Worm (Caenorhabditis elegans) whole organism, L2 larva: ENCODE results near the gene hmt-1.
A peak's percentile ranks its signal among the peaks of the same experiment; 100 is the strongest.

Source experiments
- C34F6.9 ChIP-seq: fragments of 150-350 bp; optimal IDR thresholded peaks from 2 replicates; lab custom pipeline; 2014; ENCODE audit warnings: missing biosample characterization, missing genetic modification characterization
- F13H6.1 ChIP-seq: sonication (generic microtip); optimal IDR thresholded peaks from 2 replicates; lab custom pipeline; 2016; ENCODE audit warnings: missing genetic modification characterization, missing compliant biosample characterization
- R02D3.7 ChIP-seq: fragments of 150-350 bp; optimal IDR thresholded peaks from 2 replicates; lab custom pipeline; 2014; ENCODE audit warnings: missing biosample characterization, missing genetic modification characterization
- Y55F3AM.14 ChIP-seq: fragments of 200-800 bp; sonication (Bioruptor generic); optimal IDR thresholded peaks from 2 replicates; lab custom pipeline; 2018; ENCODE audit warnings: mild to moderate bottlenecking, missing genetic modification characterization, missing compliant biosample characterization
- ZK546.5 ChIP-seq: sonication (generic microtip); optimal IDR thresholded peaks from 2 replicates; lab custom pipeline; 2017; ENCODE audit warnings: missing biosample characterization, missing genetic modification characterization
- alr-1 ChIP-seq: fragments of 150-350 bp; optimal IDR thresholded peaks from 2 replicates; lab custom pipeline; 2014; ENCODE audit warnings: missing biosample characterization, missing genetic modification characterization
- aly-2 ChIP-seq: fragments of 150-350 bp; optimal IDR thresholded peaks from 2 replicates; lab custom pipeline; 2014; ENCODE audit warnings: missing biosample characterization, missing genetic modification characterization
- ama-1 ChIP-seq: fragments of 150-350 bp; optimal IDR thresholded peaks from 2 replicates; lab custom pipeline; 2018; ENCODE audit warnings: inconsistent platforms
- blmp-1 ChIP-seq: sonication (generic microtip); optimal IDR thresholded peaks from 2 replicates; lab custom pipeline; 2017; ENCODE audit warnings: missing genetic modification characterization, mild to moderate bottlenecking, missing compliant biosample characterization, antibody characterized with exemption, moderate library complexity; ENCODE audit not compliant: insufficient read depth
- ceh-16 ChIP-seq: fragments of 150-350 bp; optimal IDR thresholded peaks from 2 replicates; lab custom pipeline; 2014; ENCODE audit warnings: missing biosample characterization, missing genetic modification characterization
- ceh-82 ChIP-seq: fragments of 150-350 bp; optimal IDR thresholded peaks from 2 replicates; lab custom pipeline; 2014; ENCODE audit warnings: missing biosample characterization, missing genetic modification characterization
- crh-2 ChIP-seq: sonication (generic microtip); optimal IDR thresholded peaks from 2 replicates; lab custom pipeline; 2017; ENCODE audit warnings: missing biosample characterization, missing genetic modification characterization
- dmd-4 ChIP-seq: sonication (generic microtip); optimal IDR thresholded peaks from 2 replicates; lab custom pipeline; 2017; ENCODE audit warnings: missing biosample characterization, missing genetic modification characterization
- egl-27 ChIP-seq: sonication (generic microtip); optimal IDR thresholded peaks from 3 replicates; lab custom pipeline; 2017; ENCODE audit warnings: missing biosample characterization, missing genetic modification reagents, missing genetic modification characterization
- elt-1 ChIP-seq: fragments of 150-350 bp; optimal IDR thresholded peaks from 2 replicates; lab custom pipeline; 2014; ENCODE audit warnings: missing biosample characterization, missing genetic modification characterization
- elt-3 ChIP-seq: sonication (generic microtip); optimal IDR thresholded peaks from 2 replicates; lab custom pipeline; 2017; ENCODE audit warnings: missing biosample characterization, missing genetic modification characterization
- fos-1 ChIP-seq: fragments of 150-350 bp; optimal IDR thresholded peaks from 2 replicates; lab custom pipeline; 2014; ENCODE audit warnings: missing biosample characterization, missing genetic modification characterization
- gmeb-1 ChIP-seq: fragments of 150-350 bp; optimal IDR thresholded peaks from 2 replicates; lab custom pipeline; 2014; ENCODE audit warnings: missing biosample characterization, missing genetic modification characterization
- lin-11 ChIP-seq: fragments of 150-350 bp; sonication (generic microtip); optimal IDR thresholded peaks from 2 replicates; lab custom pipeline; 2014; ENCODE audit warnings: missing biosample characterization, missing genetic modification characterization, inconsistent platforms, mixed read lengths
- lin-13 ChIP-seq: fragments of 150-350 bp; optimal IDR thresholded peaks from 2 replicates; lab custom pipeline; 2014; ENCODE audit warnings: missing biosample characterization, missing genetic modification reagents, missing genetic modification characterization
- lin-39 ChIP-seq: fragments of 150-350 bp; optimal IDR thresholded peaks from 2 replicates; lab custom pipeline; 2014; ENCODE audit warnings: missing biosample characterization, missing genetic modification reagents, missing genetic modification characterization
- lsy-2 ChIP-seq, 2 experiments: fragments of 150-350 bp in 1 of 2; sonication (generic microtip) in 1 of 2; optimal IDR thresholded peaks; 2 replicates each; lab custom pipeline; 2014 to 2017; ENCODE audit warnings: missing biosample characterization in 2 of 2, missing genetic modification characterization in 2 of 2
- mab-5 ChIP-seq: fragments of 150-350 bp; optimal IDR thresholded peaks from 2 replicates; lab custom pipeline; 2014; ENCODE audit warnings: missing biosample characterization, missing genetic modification characterization
- mbf-1 ChIP-seq: sonication (generic microtip); optimal IDR thresholded peaks from 2 replicates; lab custom pipeline; 2017; ENCODE audit warnings: missing biosample characterization, missing genetic modification characterization
- mdl-1 ChIP-seq, 2 experiments: fragments of 150-350 bp in 1 of 2; sonication (generic microtip) in 1 of 2; optimal IDR thresholded peaks; 2 replicates each; lab custom pipeline; 2017; ENCODE audit warnings: missing biosample characterization in 2 of 2, missing genetic modification characterization in 2 of 2
- nhr-10 ChIP-seq: sonication (generic microtip); optimal IDR thresholded peaks from 2 replicates; lab custom pipeline; 2017; ENCODE audit warnings: missing biosample characterization, missing genetic modification characterization
- nhr-11 ChIP-seq: fragments of 150-350 bp; optimal IDR thresholded peaks from 2 replicates; lab custom pipeline; 2014; ENCODE audit warnings: missing biosample characterization, missing genetic modification characterization
- nhr-12 ChIP-seq: fragments of 150-350 bp; optimal IDR thresholded peaks from 2 replicates; lab custom pipeline; 2014; ENCODE audit warnings: missing biosample characterization, missing genetic modification characterization
- nhr-129 ChIP-seq: fragments of 150-350 bp; optimal IDR thresholded peaks from 2 replicates; lab custom pipeline; 2014; ENCODE audit warnings: missing biosample characterization, missing genetic modification characterization
- nhr-21 ChIP-seq: fragments of 150-350 bp; optimal IDR thresholded peaks from 2 replicates; lab custom pipeline; 2014; ENCODE audit warnings: missing biosample characterization, missing genetic modification characterization
- nhr-23 ChIP-seq: fragments of 150-350 bp; optimal IDR thresholded peaks from 2 replicates; lab custom pipeline; 2014; ENCODE audit warnings: missing biosample characterization, missing genetic modification reagents, missing genetic modification characterization
- nhr-237 ChIP-seq: fragments of 150-350 bp; optimal IDR thresholded peaks from 2 replicates; lab custom pipeline; 2014; ENCODE audit warnings: missing biosample characterization, missing genetic modification characterization
- nhr-25 ChIP-seq: fragments of 150-350 bp; sonication (generic microtip); optimal IDR thresholded peaks from 3 replicates; lab custom pipeline; 2014; ENCODE audit warnings: missing biosample characterization, missing genetic modification characterization
- nhr-6 ChIP-seq: fragments of 150-350 bp; optimal IDR thresholded peaks from 2 replicates; lab custom pipeline; 2014; ENCODE audit warnings: missing biosample characterization, missing genetic modification characterization
- nhr-77 ChIP-seq: fragments of 150-350 bp; optimal IDR thresholded peaks from 2 replicates; lab custom pipeline; 2014; ENCODE audit warnings: missing biosample characterization, missing genetic modification characterization
- peb-1 ChIP-seq: fragments of 150-350 bp; optimal IDR thresholded peaks from 2 replicates; lab custom pipeline; 2014; ENCODE audit warnings: missing biosample characterization, missing genetic modification characterization
- sem-4 ChIP-seq: fragments of 150-350 bp; optimal IDR thresholded peaks from 2 replicates; lab custom pipeline; 2014; ENCODE audit warnings: missing biosample characterization, missing genetic modification reagents, missing genetic modification characterization
- skn-1 ChIP-seq: sonication (generic microtip); optimal IDR thresholded peaks from 2 replicates; lab custom pipeline; 2017; ENCODE audit warnings: missing biosample characterization, missing genetic modification characterization
- sma-3 ChIP-seq: sonication (generic microtip); optimal IDR thresholded peaks from 2 replicates; lab custom pipeline; 2016; ENCODE audit warnings: missing genetic modification reagents, missing genetic modification characterization, missing compliant biosample characterization
- sma-9 ChIP-seq, 2 experiments: fragments of 150-350 bp in 1 of 2; sonication (generic microtip) in 1 of 2; optimal IDR thresholded peaks; 2 replicates each; lab custom pipeline; 2014 to 2016; ENCODE audit warnings: missing genetic modification characterization in 2 of 2, mild to moderate bottlenecking in 1 of 2, missing biosample characterization in 1 of 2, missing compliant biosample characterization in 1 of 2, missing genetic modification reagents in 1 of 2, moderate library complexity in 1 of 2
- snpc-4 ChIP-seq: fragments of 150-350 bp; optimal IDR thresholded peaks from 2 replicates; lab custom pipeline; 2014; ENCODE audit warnings: missing biosample characterization, missing genetic modification characterization
- unc-39 ChIP-seq: fragments of 150-350 bp; optimal IDR thresholded peaks from 2 replicates; lab custom pipeline; 2014; ENCODE audit warnings: missing biosample characterization, missing genetic modification characterization
- unc-55 ChIP-seq: fragments of 150-350 bp; sonication (generic microtip); optimal IDR thresholded peaks from 3 replicates; lab custom pipeline; 2014; ENCODE audit warnings: missing biosample characterization, missing genetic modification reagents, missing genetic modification characterization
- unc-62 ChIP-seq: fragments of 150-350 bp; optimal IDR thresholded peaks from 2 replicates; lab custom pipeline; 2014; ENCODE audit warnings: missing biosample characterization, missing genetic modification reagents, missing genetic modification characterization
- zag-1 ChIP-seq: fragments of 150-350 bp; optimal IDR thresholded peaks from 2 replicates; lab custom pipeline; 2014; ENCODE audit warnings: missing biosample characterization, missing genetic modification characterization
- ztf-1 ChIP-seq: fragments of 200-800 bp; sonication (Bioruptor generic); conservative IDR thresholded peaks from 2 replicates; pipeline ENCODE4 v1.3.6; 2022; ENCODE audit warnings: missing genetic modification characterization, missing compliant biosample characterization
- ztf-11 ChIP-seq: sonication (generic microtip); optimal IDR thresholded peaks from 2 replicates; lab custom pipeline; 2017; ENCODE audit warnings: missing biosample characterization, missing genetic modification characterization
- ztf-4 ChIP-seq: fragments of 150-350 bp; optimal IDR thresholded peaks from 2 replicates; lab custom pipeline; 2014; ENCODE audit warnings: missing biosample characterization, missing genetic modification characterization

hmt-1 gene

ce11 chrIII:11141791-11142490 lies 42.2 kb upstream of the hmt-1 start, which contains the start of the genes Y47D3A.1 and pola-1 (continued):
- no peak for TF ChIP-seq sma-9 (GFP tag; optimal IDR thresholded peaks at IDR 0.05; lab: Kevin White, UChicago)
- TF ChIP-seq sma-9 (tag; optimal IDR thresholded peaks at IDR 0.05; lab: Kevin White, UChicago): no peak
- peak; percentile 66 for TF ChIP-seq F13H6.1 (tag; lab: Kevin White, UChicago)
- TF ChIP-seq R02D3.7: no peak
- peak; percentile 62 for TF ChIP-seq ceh-82 (tag; lab: Kevin White, UChicago)
- no peak for TF ChIP-seq elt-1 (tag; lab: Kevin White, UChicago)
- peak; percentile 4 for TF ChIP-seq ZK546.5 (tag; lab: Kevin White, UChicago)
- TF ChIP-seq crh-2 (tag; lab: Kevin White, UChicago): peak; percentile 84
- TF ChIP-seq sma-3: peak; percentile 86
- TF ChIP-seq nhr-6: peak; percentile 36
- no peak for TF ChIP-seq dmd-4 (tag; lab: Kevin White, UChicago)
- TF ChIP-seq peb-1 (tag; lab: Kevin White, UChicago): no peak
- no peak for TF ChIP-seq ztf-11 (tag; lab: Kevin White, UChicago)
- TF ChIP-seq mdl-1 (tag; optimal IDR thresholded peaks at IDR 0.05; lab: Kevin White, UChicago): no peak
- no peak for TF ChIP-seq ceh-16

- TF ChIP-seq lin-11: no peak
- no peak for TF ChIP-seq blmp-1 (tag; lab: Kevin White, UChicago)
- no peak for TF ChIP-seq sma-3
- no peak for TF ChIP-seq alr-1 (tag; lab: Kevin White, UChicago)
- no peak for TF ChIP-seq R02D3.7
- TF ChIP-seq ZK546.5 (tag; lab: Kevin White, UChicago): no peak
- TF ChIP-seq F13H6.1 (tag; lab: Kevin White, UChicago): no peak
- no peak for TF ChIP-seq peb-1 (tag; lab: Kevin White, UChicago)
- TF ChIP-seq nhr-21 (tag; lab: Kevin White, UChicago): no peak
- TF ChIP-seq elt-1 (tag; lab: Kevin White, UChicago): no peak
- TF ChIP-seq snpc-4 (tag; lab: Kevin White, UChicago): no peak
- no peak for TF ChIP-seq mab-5 (tag; lab: Kevin White, UChicago)
- no peak for TF ChIP-seq zag-1 (tag; lab: Kevin White, UChicago)
- no peak for TF ChIP-seq nhr-237 (tag; lab: Kevin White, UChicago)
- no peak for TF ChIP-seq nhr-6
- TF ChIP-seq nhr-25 (tag; lab: Kevin White, UChicago): no peak
- TF ChIP-seq ama-1 (lab: Kevin White, UChicago): no peak
- TF ChIP-seq ceh-16: no peak
- TF ChIP-seq ztf-11 (tag; lab: Kevin White, UChicago): no peak
- TF ChIP-seq nhr-12 (tag; lab: Kevin White, UChicago): no peak
- no peak for TF ChIP-seq ztf-1 (GFP tag; lab: Robert Waterston, UW)
- no peak for TF ChIP-seq ceh-82 (tag; lab: Kevin White, UChicago)
- TF ChIP-seq Y55F3AM.14: no peak
- TF ChIP-seq lin-13: peak; percentile 0
- TF ChIP-seq unc-62 (GFP tag; lab: Kevin White, UChicago): no peak
- no peak for TF ChIP-seq elt-3 (tag; lab: Kevin White, UChicago)
- no peak for TF ChIP-seq unc-39 (tag; lab: Kevin White, UChicago)
- TF ChIP-seq dmd-4 (tag; lab: Kevin White, UChicago): no peak
- TF ChIP-seq nhr-10 (tag; lab: Kevin White, UChicago): no peak
- no peak for TF ChIP-seq mdl-1 (tag; optimal IDR thresholded peaks at IDR 0.05; lab: Kevin White, UChicago)
- no peak for TF ChIP-seq nhr-23 (tag; lab: Kevin White, UChicago)
- TF ChIP-seq mbf-1 (tag; lab: Kevin White, UChicago): no peak
- peak; percentile 85 for TF ChIP-seq fos-1
- TF ChIP-seq nhr-11 (tag; lab: Kevin White, UChicago): no peak
- peak; percentile 61 for TF ChIP-seq unc-55
- TF ChIP-seq sem-4 (tag; lab: Kevin White, UChicago): no peak
- TF ChIP-seq ztf-4: no peak
- peak; percentile 7 for TF ChIP-seq sma-9 (GFP tag; optimal IDR thresholded peaks at IDR 0.05; lab: Kevin White, UChicago)
- TF ChIP-seq sma-9 (tag; optimal IDR thresholded peaks at IDR 0.05; lab: Kevin White, UChicago): no peak
- peak in 1 of 2 experiments; percentile 52 for TF ChIP-seq lsy-2 (tag; optimal IDR thresholded peaks at IDR 0.05; lab: Kevin White, UChicago)
- TF ChIP-seq C34F6.9 (tag; lab: Kevin White, UChicago): peak; percentile 21
- no peak for TF ChIP-seq aly-2
- TF ChIP-seq nhr-129 (tag; lab: Kevin White, UChicago): peak; percentile 34
- no peak for TF ChIP-seq skn-1 (tag; lab: Kevin White, UChicago)
- TF ChIP-seq gmeb-1 (tag; lab: Kevin White, UChicago): peak; percentile 31
- TF ChIP-seq nhr-77 (tag; lab: Kevin White, UChicago): no peak
- no peak for TF ChIP-seq lin-39 (tag; lab: Kevin White, UChicago)
- TF ChIP-seq crh-2 (tag; lab: Kevin White, UChicago): peak; percentile 62
- no peak for TF ChIP-seq egl-27 (tag; lab: Kevin White, UChicago)
Observed at ce11 chrIII:11138922-11139321, 39.2 kb upstream of the hmt-1 start, which contains the start of gene fbxa-128. Gene fbxa-128 (minus strand): TSS chrIII:11139113.
